Fruit fly (Drosophila melanogaster): ENCODE data around the gene Prx2.

dm6 chrX:13329572-13330046 lies at the start of gene Prx2:
- no peak for TF ChIP-seq Dll (optimal IDR thresholded peaks at IDR 0.05)
- no peak for TF ChIP-seq usp (GFP tag; optimal IDR thresholded peaks at IDR 0.05)

Data from whole organism.